Worm (Caenorhabditis elegans): Measurements from ENCODE around the gene srw-8.

Gene srw-8

DNA sequence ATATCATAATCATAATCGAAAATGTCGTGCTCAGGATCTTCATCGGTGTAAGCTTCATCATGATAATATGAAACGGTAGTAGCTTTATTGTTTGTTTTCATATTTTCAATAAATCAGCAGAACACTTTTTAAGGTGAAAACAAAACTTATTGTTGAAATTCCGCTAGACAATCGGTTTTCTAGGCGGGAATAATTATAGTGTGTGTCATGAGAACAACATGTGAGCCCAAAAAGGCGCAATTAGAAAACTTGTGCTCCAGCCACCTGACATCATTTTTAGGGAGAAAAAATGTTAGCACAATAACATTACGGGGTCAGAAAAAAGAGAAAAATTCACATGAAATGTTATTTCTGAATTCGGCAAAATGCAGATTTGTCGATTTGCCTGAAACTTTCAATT lies at the start of gene srw-8:
Gene srw-8, minus strand, starts transcription at position 101 of the 400 bp plus-strand sequence.
- no peak for TF ChIP-seq efl-1 (GFP tag; optimal IDR thresholded peaks at IDR 0.05)
- no peak for TF ChIP-seq lin-40 (tag; optimal IDR thresholded peaks at IDR 0.05)
- no peak for TF ChIP-seq lin-54 (GFP tag; optimal IDR thresholded peaks at IDR 0.05)
- no peak for TF ChIP-seq snpc-3.4 (tag; optimal IDR thresholded peaks at IDR 0.05)
- no peak for TF ChIP-seq F10E7.11 (tag; optimal IDR thresholded peaks at IDR 0.05)
- TF ChIP-seq mel-28 (tag; optimal IDR thresholded peaks at IDR 0.05; ENCODE audit: borderline replicate concordance) = no peak
- no peak for TF ChIP-seq bed-2 (GFP tag; IDR thresholded peaks at IDR 0.05)
- no peak for TF ChIP-seq nfya-2 (GFP tag; IDR thresholded peaks at IDR 0.05)
- TF ChIP-seq lin-26 (GFP tag; IDR thresholded peaks at IDR 0.05) = no peak
- no peak for TF ChIP-seq F57A8.1 (GFP tag; optimal IDR thresholded peaks at IDR 0.05)
- no peak for TF ChIP-seq ZK185.1 (tag; optimal IDR thresholded peaks at IDR 0.05; ENCODE audit: poor library complexity, severe bottlenecking)
- no peak for TF ChIP-seq F57C9.4 (tag; optimal IDR thresholded peaks at IDR 0.05)
- no peak for TF ChIP-seq mes-4 (tag; optimal IDR thresholded peaks at IDR 0.05)
- no peak for TF ChIP-seq lsy-27 (tag; optimal IDR thresholded peaks at IDR 0.05; ENCODE audit: borderline replicate concordance, insufficient read depth)
- TF ChIP-seq ztf-26 (tag; optimal IDR thresholded peaks at IDR 0.05) = no peak
- no peak for TF ChIP-seq ztf-18 (tag; optimal IDR thresholded peaks at IDR 0.05)
- TF ChIP-seq nhr-90 (tag; optimal IDR thresholded peaks at IDR 0.05) = no peak

DNA sequence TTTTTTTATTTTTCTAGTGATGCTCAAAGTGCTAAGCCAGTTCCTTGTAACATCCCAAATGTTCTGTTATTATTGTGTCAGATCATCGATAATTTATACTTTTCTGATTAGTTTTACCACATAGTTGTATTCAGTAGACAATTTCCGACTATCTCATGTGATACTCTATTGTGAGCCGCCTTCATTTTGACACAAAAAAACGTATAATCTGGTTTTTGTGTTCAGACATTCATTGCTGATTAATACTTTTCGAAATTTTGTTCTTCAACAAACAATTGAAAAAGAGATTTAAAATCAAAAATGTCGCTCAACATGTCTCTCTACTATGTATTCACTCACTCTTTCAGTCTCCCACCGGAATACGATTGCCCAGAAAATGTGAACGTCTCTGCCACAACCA lies 47.3 kb upstream of the srw-8 start, which contains the start of gene srt-7:
Gene srt-7, plus strand, starts transcription at position 301 of the 400 bp plus-strand sequence.
- TF ChIP-seq ceh-91 (GFP tag; IDR thresholded peaks at IDR 0.05) (no peak), ets-4 (GFP tag; optimal IDR thresholded peaks at IDR 0.05) (no peak), dox-1 (GFP tag; IDR thresholded peaks at IDR 0.05) (no peak), egl-18 (GFP tag; IDR thresholded peaks at IDR 0.05) (no peak), ceh-27 (GFP tag; optimal IDR thresholded peaks at IDR 0.05) (no peak), Y79H2A.3 (GFP tag; conservative IDR thresholded peaks at IDR 0.05) (no peak), ceh-40 (GFP tag; IDR thresholded peaks at IDR 0.05) (no peak), ceh-100 (GFP tag; IDR thresholded peaks at IDR 0.05) (no peak), F37B4.10 (GFP tag; IDR thresholded peaks at IDR 0.05) (no peak), unc-62 (GFP tag; optimal IDR thresholded peaks at IDR 0.05) (no peak), snpc-1.3 (tag; optimal IDR thresholded peaks at IDR 0.05; ENCODE audit: insufficient read depth) (no peak), B0019.2 (GFP tag; conservative IDR thresholded peaks at IDR 0.05) (no peak), atf-7 (tag; optimal IDR thresholded peaks at IDR 0.05) (no peak), K12H6.12 (tag; optimal IDR thresholded peaks at IDR 0.05) (no peak)

DNA sequence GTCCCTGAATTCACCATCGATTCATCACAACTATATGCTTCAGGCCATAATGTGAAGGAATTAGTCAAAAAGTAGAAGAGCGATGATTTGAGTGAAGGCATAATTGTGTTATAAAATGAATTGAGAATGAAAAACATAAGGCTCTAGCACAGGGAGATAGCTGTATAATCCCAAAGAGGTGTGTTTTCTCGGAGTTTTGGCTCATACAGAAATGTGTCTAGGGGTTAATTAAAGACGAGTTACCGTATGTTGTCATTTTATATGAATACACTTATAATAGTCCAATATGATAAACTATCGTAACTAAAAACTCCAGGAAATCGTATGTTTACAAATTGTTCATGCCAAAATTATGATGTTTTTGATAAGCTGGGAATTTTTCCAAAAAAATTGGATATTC lies 46.7 kb upstream of the srw-8 start, which contains the start of gene srt-5:
Gene srt-5, minus strand, starts transcription at position 101 of the 400 bp plus-strand sequence.
- no peak for TF ChIP-seq attf-6 (GFP tag; IDR thresholded peaks at IDR 0.05)
- no peak for TF ChIP-seq zfh-2 (GFP tag; conservative IDR thresholded peaks at IDR 0.05)
- TF ChIP-seq lsy-27 (tag; optimal IDR thresholded peaks at IDR 0.05; ENCODE audit: borderline replicate concordance, insufficient read depth) = no peak
- no peak for TF ChIP-seq madf-6 (GFP tag; IDR thresholded peaks at IDR 0.05)
- TF ChIP-seq aptf-3 (GFP tag; IDR thresholded peaks at IDR 0.05) = no peak

DNA sequence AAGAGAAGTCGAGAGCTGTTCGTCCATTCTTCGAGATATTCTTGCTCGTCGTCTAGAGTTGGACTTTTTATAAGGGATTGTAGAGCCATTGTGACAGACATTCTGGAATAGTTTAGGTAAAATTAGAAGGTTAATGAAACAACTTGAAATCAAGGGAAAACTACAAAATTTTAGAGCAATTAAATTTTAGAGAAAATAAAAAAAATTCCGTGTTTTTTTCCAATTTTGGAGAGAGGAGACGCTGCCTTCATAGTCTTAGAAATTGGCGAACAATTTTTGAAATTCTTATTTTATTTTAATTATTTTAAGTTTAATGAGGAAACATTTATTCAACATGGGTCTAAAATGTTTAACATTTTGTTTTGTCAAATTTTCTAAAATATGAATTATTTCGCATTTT lies 37.4 kb upstream of the srw-8 start, which contains the start of gene C50H11.13:
Gene C50H11.13, minus strand, starts transcription at position 101 of the 400 bp plus-strand sequence.
- TF ChIP-seq cebp-2 (GFP tag; IDR thresholded peaks at IDR 0.05) (no peak), let-607 (tag; optimal IDR thresholded peaks at IDR 0.05) (no peak), ets-4 (GFP tag; optimal IDR thresholded peaks at IDR 0.05) (no peak), xnd-1 (tag; optimal IDR thresholded peaks at IDR 0.05) (no peak), F10E7.11 (tag; optimal IDR thresholded peaks at IDR 0.05) (no peak), snpc-3.4 (tag; optimal IDR thresholded peaks at IDR 0.05) (no peak)
